Worm (Caenorhabditis elegans): Measurements from ENCODE around the gene msp-55.
"Not testable (repeated sequence)": the region's sequence is repeated elsewhere in the genome, so short reads cannot be mapped to it uniquely, and the experiment has no call there.

- TF ChIP-seq lin-35 (GFP tag; optimal IDR thresholded peaks at IDR 0.05); snpc-1.1 (tag; optimal IDR thresholded peaks at IDR 0.05; ENCODE audit: insufficient read depth); ztf-25 (GFP tag; IDR thresholded peaks at IDR 0.05); rpc-1 (optimal IDR thresholded peaks at IDR 0.05); rpc-1 (tag; optimal IDR thresholded peaks at IDR 0.05); nhr-80 (tag; optimal IDR thresholded peaks at IDR 0.05); lag-1 (GFP tag; IDR thresholded peaks at IDR 0.05); gei-17 (GFP tag; optimal IDR thresholded peaks at IDR 0.05); unc-62 (GFP tag; optimal IDR thresholded peaks at IDR 0.05); aptf-2 (GFP tag; conservative IDR thresholded peaks at IDR 0.05); ceh-79 (tag; optimal IDR thresholded peaks at IDR 0.05); ztf-26 (tag; optimal IDR thresholded peaks at IDR 0.05); ama-1 (optimal IDR thresholded peaks at IDR 0.05); ama-1 (GFP tag; optimal IDR thresholded peaks at IDR 0.05): not testable (repeated sequence)
Measured at ce11 chrIV:5064961-5065360, 9.1 kb upstream of the msp-55 start, which contains the start of gene msp-53.

All from whole organism, young adult.